Worm (Caenorhabditis elegans) whole organism, L3 larva: ENCODE results near the gene F22F7.7.

ENCODE experiments used
- R02D3.7 ChIP-seq: fragments of 150-350 bp; optimal IDR thresholded peaks from 2 replicates; lab custom pipeline; 2014; ENCODE audit warnings: missing biosample characterization, missing genetic modification characterization
- aly-2 ChIP-seq: fragments of 150-350 bp; optimal IDR thresholded peaks from 2 replicates; lab custom pipeline; 2014; ENCODE audit warnings: missing biosample characterization, missing genetic modification characterization
- ama-1 ChIP-seq: fragments of 150-350 bp; optimal IDR thresholded peaks from 2 replicates; lab custom pipeline; 2018
- ceh-16 ChIP-seq: sonication (generic microtip); optimal IDR thresholded peaks from 2 replicates; lab custom pipeline; 2017; ENCODE audit warnings: missing biosample characterization, missing genetic modification characterization
- ceh-28 ChIP-seq: fragments of 150-350 bp; optimal IDR thresholded peaks from 2 replicates; lab custom pipeline; 2014; ENCODE audit warnings: missing biosample characterization, missing genetic modification reagents, missing genetic modification characterization
- ceh-82 ChIP-seq: fragments of 150-350 bp; optimal IDR thresholded peaks from 2 replicates; lab custom pipeline; 2014; ENCODE audit warnings: missing biosample characterization, missing genetic modification characterization
- ceh-9 ChIP-seq: sonication (generic microtip); optimal IDR thresholded peaks from 2 replicates; lab custom pipeline; 2018; ENCODE audit warnings: missing biosample characterization, missing genetic modification characterization
- daf-12 ChIP-seq: fragments of 150-350 bp; optimal IDR thresholded peaks from 2 replicates; lab custom pipeline; 2014; ENCODE audit warnings: missing biosample characterization, missing genetic modification reagents, missing genetic modification characterization
- egl-5 ChIP-seq: fragments of 150-350 bp; optimal IDR thresholded peaks from 2 replicates; lab custom pipeline; 2017; ENCODE audit warnings: missing biosample characterization, missing genetic modification reagents, missing genetic modification characterization, inconsistent platforms
- elt-1 ChIP-seq: fragments of 150-350 bp; optimal IDR thresholded peaks from 2 replicates; lab custom pipeline; 2014; ENCODE audit warnings: missing biosample characterization, missing genetic modification characterization
- elt-2 ChIP-seq: sonication (generic microtip); optimal IDR thresholded peaks from 2 replicates; lab custom pipeline; 2016; ENCODE audit warnings: missing genetic modification reagents, mild to moderate bottlenecking, missing genetic modification characterization, missing compliant biosample characterization
- elt-3 ChIP-seq, 3 experiments: fragments of 150-350 bp in 1 of 3; sonication (generic microtip) in 2 of 3; optimal IDR thresholded peaks; 2 replicates in 2 of 3; 4 replicates in 1 of 3; lab custom pipeline; 2014 to 2017; ENCODE audit warnings: missing biosample characterization in 3 of 3, missing genetic modification characterization in 3 of 3
- eor-1 ChIP-seq, 2 experiments: fragments of 150-350 bp; optimal IDR thresholded peaks; 2 replicates each; lab custom pipeline; 2014 to 2018; ENCODE audit warnings: missing biosample characterization in 2 of 2, missing genetic modification characterization in 2 of 2
- fkh-10 ChIP-seq: sonication (generic microtip); optimal IDR thresholded peaks from 2 replicates; lab custom pipeline; 2017; ENCODE audit warnings: missing biosample characterization, missing genetic modification reagents, missing genetic modification characterization
- fos-1 ChIP-seq: fragments of 150-350 bp; optimal IDR thresholded peaks from 2 replicates; lab custom pipeline; 2014; ENCODE audit warnings: missing biosample characterization, missing genetic modification characterization
- hmg-11 ChIP-seq: sonication (generic microtip); optimal IDR thresholded peaks from 2 replicates; lab custom pipeline; 2016; ENCODE audit warnings: missing genetic modification characterization, missing compliant biosample characterization
- jun-1 ChIP-seq: fragments of 150-350 bp; optimal IDR thresholded peaks from 2 replicates; lab custom pipeline; 2014; ENCODE audit warnings: missing biosample characterization, missing genetic modification reagents, missing genetic modification characterization
- lin-15B ChIP-seq: fragments of 150-350 bp; optimal IDR thresholded peaks from 2 replicates; lab custom pipeline; 2014; ENCODE audit warnings: missing biosample characterization, missing genetic modification characterization
- lin-39 ChIP-seq: fragments of 150-350 bp; optimal IDR thresholded peaks from 2 replicates; lab custom pipeline; 2018; ENCODE audit warnings: missing biosample characterization, missing genetic modification reagents, missing genetic modification characterization
- lsy-12 ChIP-seq: sonication (generic microtip); optimal IDR thresholded peaks from 2 replicates; lab custom pipeline; 2016; ENCODE audit warnings: mild to moderate bottlenecking, missing genetic modification characterization, missing compliant biosample characterization
- mdl-1 ChIP-seq: fragments of 150-350 bp; optimal IDR thresholded peaks from 2 replicates; lab custom pipeline; 2014; ENCODE audit warnings: missing biosample characterization, missing genetic modification characterization
- mml-1 ChIP-seq: fragments of 150-350 bp; sonication (generic microtip); optimal IDR thresholded peaks from 3 replicates; lab custom pipeline; 2014; ENCODE audit warnings: missing biosample characterization, missing genetic modification characterization
- nfya-1 ChIP-seq: sonication (generic microtip); optimal IDR thresholded peaks from 2 replicates; lab custom pipeline; 2017; ENCODE audit warnings: missing genetic modification characterization, mild to moderate bottlenecking, missing compliant biosample characterization, antibody characterized with exemption, moderate library complexity; ENCODE audit not compliant: insufficient read depth
- nhr-11 ChIP-seq: fragments of 150-350 bp; optimal IDR thresholded peaks from 2 replicates; lab custom pipeline; 2014; ENCODE audit warnings: missing biosample characterization, missing genetic modification characterization
- nhr-12 ChIP-seq: fragments of 150-350 bp; optimal IDR thresholded peaks from 2 replicates; lab custom pipeline; 2014; ENCODE audit warnings: missing biosample characterization, missing genetic modification characterization
- nhr-23 ChIP-seq: fragments of 150-350 bp; optimal IDR thresholded peaks from 2 replicates; lab custom pipeline; 2014; ENCODE audit warnings: missing biosample characterization, missing genetic modification reagents, missing genetic modification characterization
- nhr-237 ChIP-seq: fragments of 150-350 bp; optimal IDR thresholded peaks from 2 replicates; lab custom pipeline; 2014; ENCODE audit warnings: missing biosample characterization, missing genetic modification characterization
- nhr-25 ChIP-seq: sonication (generic microtip); optimal IDR thresholded peaks from 2 replicates; lab custom pipeline; 2017; ENCODE audit warnings: missing biosample characterization, missing genetic modification characterization
- nhr-28 ChIP-seq: fragments of 150-350 bp; optimal IDR thresholded peaks from 2 replicates; lab custom pipeline; 2014; ENCODE audit warnings: missing biosample characterization, missing genetic modification characterization
- nhr-43 ChIP-seq: sonication (generic microtip); optimal IDR thresholded peaks from 2 replicates; lab custom pipeline; 2016; ENCODE audit warnings: mild to moderate bottlenecking, missing genetic modification characterization, missing compliant biosample characterization; ENCODE audit not compliant: poor library complexity, severe bottlenecking
- nhr-76 ChIP-seq: fragments of 150-350 bp; sonication (generic microtip); optimal IDR thresholded peaks from 5 replicates; lab custom pipeline; 2014; ENCODE audit warnings: missing biosample characterization, missing genetic modification characterization
- nhr-77 ChIP-seq: fragments of 150-350 bp; optimal IDR thresholded peaks from 2 replicates; lab custom pipeline; 2014; ENCODE audit warnings: missing biosample characterization, missing genetic modification characterization
- pha-4 ChIP-seq: fragments of 150-350 bp; optimal IDR thresholded peaks from 2 replicates; lab custom pipeline; 2014; ENCODE audit warnings: missing biosample characterization, missing genetic modification reagents, missing genetic modification characterization
- pqm-1 ChIP-seq: fragments of 150-350 bp; optimal IDR thresholded peaks from 2 replicates; lab custom pipeline; 2017; ENCODE audit warnings: missing biosample characterization, missing genetic modification characterization, inconsistent platforms
- sea-2 ChIP-seq: fragments of 150-350 bp; sonication (generic microtip); optimal IDR thresholded peaks from 4 replicates; lab custom pipeline; 2014; ENCODE audit warnings: missing biosample characterization, missing genetic modification reagents, missing genetic modification characterization
- skn-1 ChIP-seq: fragments of 150-350 bp; optimal IDR thresholded peaks from 2 replicates; lab custom pipeline; 2014; ENCODE audit warnings: missing biosample characterization, missing genetic modification characterization
- snpc-4 ChIP-seq: fragments of 150-350 bp; optimal IDR thresholded peaks from 2 replicates; lab custom pipeline; 2014; ENCODE audit warnings: missing biosample characterization, missing genetic modification characterization
- tbx-2 ChIP-seq: sonication (generic microtip); optimal IDR thresholded peaks from 2 replicates; lab custom pipeline; 2016; ENCODE audit warnings: mild to moderate bottlenecking, missing genetic modification characterization, missing compliant biosample characterization
- zag-1 ChIP-seq: fragments of 150-350 bp; optimal IDR thresholded peaks from 2 replicates; lab custom pipeline; 2014; ENCODE audit warnings: missing biosample characterization, missing genetic modification characterization
- ztf-4 ChIP-seq: fragments of 150-350 bp; optimal IDR thresholded peaks from 2 replicates; lab custom pipeline; 2014; ENCODE audit warnings: missing biosample characterization, missing genetic modification characterization

F22F7.7 gene

DNA sequence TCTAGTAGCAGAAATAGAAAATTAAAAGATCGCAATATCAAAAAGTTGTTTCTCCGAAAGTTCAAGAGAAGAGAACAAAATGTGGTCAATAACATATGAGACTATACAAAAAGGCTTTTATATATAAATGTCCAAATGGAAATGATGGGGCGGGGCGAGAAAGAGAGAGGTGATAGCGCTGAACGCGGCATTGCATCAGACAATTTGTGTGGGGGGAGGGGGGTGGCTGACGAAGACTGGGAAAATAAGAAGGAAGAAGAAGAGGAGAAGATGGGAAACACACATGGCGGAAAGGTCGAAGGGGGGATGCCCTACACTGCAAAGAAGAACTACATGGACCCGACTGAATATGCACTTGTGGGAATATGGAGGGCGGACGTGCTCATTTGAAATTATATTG lies 4.5 kb downstream of the F22F7.7 start:
- TF ChIP-seq elt-2 (peak; percentile 11), jun-1 (tag; lab: Kevin White, UChicago) (peak; percentile 86), nhr-28 (no peak), nhr-11 (tag; lab: Kevin White, UChicago) (no peak), elt-3 (tag; optimal IDR thresholded peaks at IDR 0.05; lab: Kevin White, UChicago) (no peak), mdl-1 (tag; lab: Kevin White, UChicago) (no peak), snpc-4 (peak; percentile 23), pha-4 (tag; lab: Kevin White, UChicago) (no peak), hmg-11 (peak; percentile 54), fos-1 (tag; lab: Kevin White, UChicago) (no peak), fkh-10 (GFP tag; lab: Kevin White, UChicago) (peak; percentile 27), elt-1 (tag; lab: Kevin White, UChicago) (no peak), ceh-28 (tag; lab: Kevin White, UChicago) (no peak), nhr-76 (no peak), lin-39 (tag; lab: Kevin White, UChicago) (peak; percentile 39), nfya-1 (peak; percentile 52)

DNA sequence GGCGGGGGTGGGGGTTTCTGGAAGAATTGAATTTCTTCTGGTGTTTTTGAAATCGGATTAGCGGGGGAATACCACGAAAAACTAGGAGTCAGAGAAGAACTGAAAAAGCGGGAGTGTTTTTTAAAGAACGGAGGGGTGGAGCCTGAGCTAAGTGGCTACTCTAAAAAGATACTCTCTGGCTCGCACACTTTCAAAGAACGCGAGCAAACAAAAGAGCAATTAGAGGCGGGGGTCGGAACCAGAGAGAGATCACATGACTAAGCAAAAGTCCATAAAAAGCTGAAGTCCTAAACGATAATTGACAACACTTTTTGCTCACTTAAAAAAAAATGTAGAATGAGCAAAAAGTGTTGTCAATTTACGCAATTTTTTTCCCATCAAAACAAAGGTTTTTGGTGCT lies 5.5 kb downstream of the F22F7.7 start:
- TF ChIP-seq lin-39 (tag; lab: Kevin White, UChicago), result peak; percentile 56
- TF ChIP-seq nfya-1, result peak; percentile 35
- no peak for TF ChIP-seq ceh-82

DNA sequence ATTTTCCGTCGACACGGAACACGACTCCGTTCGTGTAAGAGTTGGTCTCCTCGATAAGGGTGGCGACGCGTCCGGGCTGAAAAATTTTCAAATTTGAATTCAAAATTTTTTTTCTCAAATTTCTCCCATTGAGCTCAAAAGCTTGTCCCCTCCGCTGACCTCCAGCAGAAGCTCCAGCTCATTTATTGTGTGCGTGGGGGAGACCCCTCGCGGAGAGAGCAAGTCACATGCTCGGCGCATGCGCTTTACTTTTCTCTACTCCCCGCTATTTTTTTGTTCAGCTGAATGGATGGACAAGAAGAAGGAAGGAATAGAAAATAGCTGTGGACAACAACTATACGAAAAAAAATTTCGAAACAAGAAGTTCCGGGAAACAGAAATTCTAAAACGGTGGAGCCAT lies 6.3 kb downstream of the F22F7.7 start:
- TF ChIP-seq elt-2 (peak; percentile 5), fkh-10 (GFP tag; lab: Kevin White, UChicago) (peak; percentile 68), lin-39 (tag; lab: Kevin White, UChicago) (peak; percentile 74), fos-1 (tag; lab: Kevin White, UChicago) (no peak), nhr-12 (no peak), snpc-4 (peak; percentile 50), mdl-1 (tag; lab: Kevin White, UChicago) (peak; percentile 49), elt-1 (tag; lab: Kevin White, UChicago) (no peak), ama-1 (no peak), nfya-1 (peak; percentile 86), nhr-23 (no peak), nhr-77 (tag; lab: Kevin White, UChicago) (no peak), hmg-11 (peak; percentile 80), zag-1 (tag; lab: Kevin White, UChicago) (no peak), pqm-1 (tag; lab: Kevin White, UChicago) (peak; percentile 11), jun-1 (tag; lab: Kevin White, UChicago) (peak; percentile 28), ceh-9 (tag; lab: Kevin White, UChicago) (no peak), egl-5 (peak; percentile 42), mml-1 (peak; percentile 93), R02D3.7 (tag; lab: Kevin White, UChicago) (no peak), nhr-28 (no peak), pha-4 (tag; lab: Kevin White, UChicago) (peak; percentile 50), tbx-2 (tag; lab: Kevin White, UChicago) (peak; percentile 7)

DNA sequence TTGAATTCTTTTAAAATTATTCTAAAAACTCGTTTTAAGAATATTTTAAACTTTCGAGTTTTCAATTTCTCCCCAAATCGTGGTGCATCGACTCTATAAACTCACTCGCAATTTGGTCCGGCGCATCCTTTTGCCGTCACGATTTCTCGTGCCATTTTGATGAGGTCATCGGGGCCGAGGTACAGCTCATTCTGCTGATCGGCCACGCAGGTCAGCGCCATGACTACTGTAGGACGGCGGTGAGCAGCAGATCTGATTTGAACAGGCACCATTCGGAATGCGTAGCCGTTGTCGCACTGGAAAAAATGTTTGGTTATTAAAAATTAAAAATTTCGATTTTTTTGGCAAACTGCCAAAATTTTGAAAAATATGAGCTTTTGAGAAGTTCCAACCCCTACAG lies 7.2 kb downstream of the F22F7.7 start:
- TF ChIP-seq nfya-1 (no peak), ceh-82 (no peak), lsy-12 (tag; lab: Kevin White, UChicago) (no peak), mml-1 (no peak), hmg-11 (peak; percentile 12), elt-3 (tag; optimal IDR thresholded peaks at IDR 0.05; lab: Kevin White, UChicago) (no peak), ama-1 (no peak)

DNA sequence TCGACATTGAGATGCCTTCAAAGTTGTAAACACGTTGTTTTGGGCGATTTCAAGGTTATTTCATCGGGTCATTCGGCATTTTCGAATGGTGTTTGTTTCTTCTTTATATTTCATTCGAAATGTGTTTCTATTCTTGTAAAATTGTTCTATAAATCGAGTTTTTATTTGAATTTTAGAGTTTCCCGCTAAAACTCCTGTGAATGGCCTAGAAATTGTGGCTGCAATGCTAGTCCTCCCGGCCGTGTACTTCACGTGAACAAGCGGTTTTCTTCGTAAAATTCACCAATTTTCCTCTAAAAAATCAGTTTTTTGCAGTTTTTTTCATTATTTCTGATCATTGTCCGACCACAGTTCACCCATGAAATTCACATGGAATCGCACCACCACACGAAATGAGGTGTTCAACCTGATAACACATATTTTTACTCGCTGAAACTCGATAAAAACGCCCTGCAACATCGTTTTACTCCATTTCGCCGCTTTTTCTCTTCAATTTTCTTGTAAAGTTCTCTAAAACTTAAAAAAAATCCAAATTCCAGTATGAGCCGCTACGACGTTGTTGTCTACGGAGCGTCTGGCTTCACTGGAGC lies 12.8 kb downstream of the F22F7.7 start, which contains the start of gene ldp-1:
Gene ldp-1 (plus strand): TSS at position 540 of the 590 bp plus-strand sequence.
- TF ChIP-seq ceh-16 (tag; lab: Kevin White, UChicago), result no peak
- TF ChIP-seq pqm-1 (tag; lab: Kevin White, UChicago), result peak; percentile 25
- peak; percentile 30 for TF ChIP-seq snpc-4
- peak in 1 of 2 experiments; percentile 44 for TF ChIP-seq eor-1 (tag; optimal IDR thresholded peaks at IDR 0.05; lab: Kevin White, UChicago)
- no peak for TF ChIP-seq ama-1
- TF ChIP-seq R02D3.7 (tag; lab: Kevin White, UChicago), result peak; percentile 6
- no peak for TF ChIP-seq ztf-4 (tag; lab: Kevin White, UChicago)
- no peak for TF ChIP-seq fos-1 (tag; lab: Kevin White, UChicago)
- TF ChIP-seq tbx-2 (tag; lab: Kevin White, UChicago), result no peak
- peak; percentile 4 for TF ChIP-seq fkh-10 (GFP tag; lab: Kevin White, UChicago)
- no peak for TF ChIP-seq ceh-28 (tag; lab: Kevin White, UChicago)
- no peak for TF ChIP-seq ceh-82
- no peak for TF ChIP-seq skn-1 (tag; lab: Kevin White, UChicago)
- TF ChIP-seq nhr-12, result no peak
- peak; percentile 66 for TF ChIP-seq lsy-12 (tag; lab: Kevin White, UChicago)
- TF ChIP-seq elt-3 (tag; optimal IDR thresholded peaks at IDR 0.05; lab: Kevin White, UChicago), result no peak
- no peak for TF ChIP-seq lin-39 (tag; lab: Kevin White, UChicago)
- TF ChIP-seq nhr-28, result no peak
- no peak for TF ChIP-seq elt-2
- TF ChIP-seq nhr-25 (tag; lab: Kevin White, UChicago), result peak; percentile 32
- TF ChIP-seq nhr-43, result peak; percentile 83
- TF ChIP-seq sea-2 (GFP tag; lab: Kevin White, UChicago), result no peak
- TF ChIP-seq nhr-76, result no peak
- peak; percentile 73 for TF ChIP-seq lin-15B (tag; lab: Kevin White, UChicago)
- TF ChIP-seq aly-2 (tag; lab: Kevin White, UChicago), result no peak
- TF ChIP-seq nhr-237 (tag; lab: Kevin White, UChicago), result no peak
- TF ChIP-seq nhr-11 (tag; lab: Kevin White, UChicago), result no peak
- no peak for TF ChIP-seq ceh-9 (tag; lab: Kevin White, UChicago)
- no peak for TF ChIP-seq zag-1 (tag; lab: Kevin White, UChicago)
- no peak for TF ChIP-seq mdl-1 (tag; lab: Kevin White, UChicago)
- TF ChIP-seq daf-12 (tag; lab: Kevin White, UChicago), result no peak
- peak; percentile 57 for TF ChIP-seq pha-4 (tag; lab: Kevin White, UChicago)
- peak; percentile 65 for TF ChIP-seq nfya-1
